Fruit fly (Drosophila melanogaster) whole organism, embryonic: ENCODE data around the gene CG34305.
A peak's percentile ranks its signal among the peaks of the same experiment; 100 is the strongest.

Source experiments
- Atf6 ChIP-seq: fragments of 200-800 bp; sonication (Bioruptor generic); IDR thresholded peaks from 2 replicates; pipeline ENCODE4 v1.3.6; 2022; ENCODE audit warnings: missing biosample characterization, missing genetic modification characterization
- BtbVII ChIP-seq: fragments of 200-800 bp; sonication (Bioruptor generic); optimal IDR thresholded peaks from 3 replicates; lab custom pipeline; 2017; ENCODE audit warnings: missing biosample characterization, mild to moderate bottlenecking, missing genetic modification characterization
- C15 ChIP-seq: fragments of 200-800 bp; sonication (Bioruptor generic); IDR thresholded peaks from 3 replicates; pipeline ENCODE4 v1.3.6; 2022; ENCODE audit warnings: missing biosample characterization, missing genetic modification characterization
- CG10543 ChIP-seq: fragments of 200-800 bp; sonication (Bioruptor generic); optimal IDR thresholded peaks from 3 replicates; lab custom pipeline; 2017; ENCODE audit warnings: missing biosample characterization, mild to moderate bottlenecking, missing genetic modification characterization, moderate library complexity
- CG12104 ChIP-seq: fragments of 200-800 bp; sonication (Bioruptor generic); optimal IDR thresholded peaks from 3 replicates; lab custom pipeline; 2016; ENCODE audit warnings: missing biosample characterization, missing genetic modification characterization
- CG12155 ChIP-seq: fragments of 200-800 bp; sonication (Bioruptor generic); optimal IDR thresholded peaks from 3 replicates; lab custom pipeline; 2016; ENCODE audit warnings: missing biosample characterization, missing genetic modification characterization
- CG12744 ChIP-seq: fragments of 200-800 bp; sonication (Bioruptor generic); optimal IDR thresholded peaks from 2 replicates; lab custom pipeline; 2016; ENCODE audit warnings: missing biosample characterization, missing genetic modification characterization
- CG13894 ChIP-seq: fragments of 200-800 bp; sonication (Bioruptor generic); optimal IDR thresholded peaks from 3 replicates; lab custom pipeline; 2018; ENCODE audit warnings: missing biosample characterization, mild to moderate bottlenecking, missing genetic modification characterization, moderate library complexity
- CG15514 ChIP-seq: fragments of 200-800 bp; sonication (Bioruptor generic); optimal IDR thresholded peaks from 3 replicates; lab custom pipeline; 2017; ENCODE audit warnings: missing biosample characterization, missing genetic modification characterization, mild to moderate bottlenecking, moderate library complexity, missing genetic modification reagents
- CG17802 ChIP-seq: fragments of 200-800 bp; sonication (Bioruptor generic); optimal IDR thresholded peaks from 2 replicates; lab custom pipeline; 2018; ENCODE audit warnings: missing biosample characterization, mild to moderate bottlenecking, missing genetic modification characterization, moderate library complexity
- CG18764 ChIP-seq: fragments of 200-800 bp; sonication (Bioruptor generic); optimal IDR thresholded peaks from 3 replicates; lab custom pipeline; 2016; ENCODE audit warnings: missing biosample characterization, missing genetic modification characterization
- CG31224 ChIP-seq: fragments of 200-800 bp; sonication (Bioruptor generic); IDR thresholded peaks from 2 replicates; pipeline ENCODE4 v1.3.6; 2022; ENCODE audit warnings: missing biosample characterization, missing genetic modification characterization
- CG3281 ChIP-seq: fragments of 200-800 bp; sonication (Bioruptor generic); optimal IDR thresholded peaks from 3 replicates; lab custom pipeline; 2017; ENCODE audit warnings: missing biosample characterization, mild to moderate bottlenecking, missing genetic modification characterization
- CG3407 ChIP-seq: fragments of 200-800 bp; sonication (Bioruptor generic); optimal IDR thresholded peaks from 2 replicates; lab custom pipeline; 2018; ENCODE audit warnings: missing biosample characterization, mild to moderate bottlenecking, missing genetic modification characterization
- CG3726 ChIP-seq: fragments of 200-800 bp; sonication (Bioruptor generic); IDR thresholded peaks from 3 replicates; pipeline ENCODE4, ENCODE4 v1.3.6; 2022; ENCODE audit warnings: missing biosample characterization, missing genetic modification characterization
- CG4617 ChIP-seq: fragments of 200-800 bp; sonication (Bioruptor generic); optimal IDR thresholded peaks from 3 replicates; lab custom pipeline; 2016; ENCODE audit warnings: missing biosample characterization, missing genetic modification characterization, borderline replicate concordance
- CG6791 ChIP-seq: fragments of 200-800 bp; sonication (Bioruptor generic); IDR thresholded peaks from 3 replicates; pipeline ENCODE4 v1.3.6; 2022; ENCODE audit warnings: missing biosample characterization, missing genetic modification characterization; ENCODE audit not compliant: partially characterized antibody
- CG6813 ChIP-seq: fragments of 200-800 bp; sonication (Bioruptor generic); optimal IDR thresholded peaks from 2 replicates; lab custom pipeline; 2017; ENCODE audit warnings: missing biosample characterization, missing genetic modification characterization, mild to moderate bottlenecking, moderate library complexity, missing genetic modification reagents
- CG7372 ChIP-seq: fragments of 200-800 bp; sonication (Bioruptor generic); IDR thresholded peaks from 2 replicates; pipeline ENCODE4 v1.3.6; 2022; ENCODE audit warnings: missing biosample characterization, missing genetic modification characterization
- CG7556 ChIP-seq: fragments of 200-800 bp; sonication (Bioruptor generic); optimal IDR thresholded peaks from 2 replicates; lab custom pipeline; 2017; ENCODE audit warnings: missing biosample characterization, mild to moderate bottlenecking, missing genetic modification characterization
- CG7928 ChIP-seq: fragments of 200-800 bp; sonication (Bioruptor generic); optimal IDR thresholded peaks from 2 replicates; lab custom pipeline; 2017; ENCODE audit warnings: missing biosample characterization, mild to moderate bottlenecking, missing genetic modification characterization
- CG9215 ChIP-seq: fragments of 200-800 bp; sonication (Bioruptor generic); IDR thresholded peaks from 2 replicates; pipeline ENCODE4 v1.3.6; 2022; ENCODE audit warnings: missing biosample characterization, missing genetic modification characterization
- CHES-1-like ChIP-seq: fragments of 200-800 bp; sonication (Bioruptor generic); optimal IDR thresholded peaks from 2 replicates; lab custom pipeline; 2016; ENCODE audit warnings: missing biosample characterization, missing genetic modification characterization
- Doc3 ChIP-seq: fragments of 200-800 bp; sonication (Bioruptor generic); IDR thresholded peaks from 3 replicates; pipeline ENCODE4 v1.3.6; 2022; ENCODE audit warnings: missing biosample characterization, missing genetic modification characterization; ENCODE audit not compliant: partially characterized antibody
- Gsc ChIP-seq: fragments of 200-800 bp; sonication (Bioruptor generic); IDR thresholded peaks from 2 replicates; pipeline ENCODE4 v1.3.6; 2022; ENCODE audit warnings: missing biosample characterization, missing genetic modification characterization
- HLH3B ChIP-seq: fragments of 200-800 bp; sonication (Bioruptor generic); IDR thresholded peaks from 2 replicates; pipeline ENCODE4 v1.3.6; 2022; ENCODE audit warnings: missing biosample characterization, missing genetic modification characterization
- Lpt ChIP-seq: fragments of >200 bp; optimal IDR thresholded peaks from 2 replicates; lab custom pipeline; 2018; ENCODE audit warnings: missing biosample characterization, missing genetic modification characterization
- MBD-R2 ChIP-seq: fragments of 200-800 bp; sonication (Bioruptor generic); IDR thresholded peaks from 2 replicates; pipeline ENCODE4 v1.3.6; 2022; ENCODE audit warnings: missing biosample characterization, missing genetic modification characterization
- Nf-YB ChIP-seq: fragments of 200-800 bp; sonication (Bioruptor generic); optimal IDR thresholded peaks from 3 replicates; lab custom pipeline; 2019; ENCODE audit warnings: missing biosample characterization, mild to moderate bottlenecking, missing genetic modification characterization, moderate library complexity
- NfI ChIP-seq: fragments of 200-800 bp; sonication (Bioruptor generic); optimal IDR thresholded peaks from 3 replicates; lab custom pipeline; 2018; ENCODE audit warnings: missing biosample characterization, mild to moderate bottlenecking, missing genetic modification characterization, moderate library complexity
- PHDP ChIP-seq: fragments of 200-800 bp; sonication (Bioruptor generic); optimal IDR thresholded peaks from 3 replicates; lab custom pipeline; 2018; ENCODE audit warnings: missing biosample characterization, mild to moderate bottlenecking, missing genetic modification characterization, moderate library complexity
- Ptx1 ChIP-seq: fragments of 200-800 bp; sonication (Bioruptor generic); IDR thresholded peaks from 2 replicates; pipeline ENCODE4 v1.3.6; 2022; ENCODE audit warnings: missing biosample characterization, missing genetic modification characterization
- Six4 ChIP-seq: fragments of 200-800 bp; sonication (Bioruptor generic); optimal IDR thresholded peaks from 2 replicates; lab custom pipeline; 2016; ENCODE audit warnings: missing biosample characterization, missing genetic modification characterization
- Xrp1 ChIP-seq: fragments of 200-800 bp; sonication (Bioruptor generic); IDR thresholded peaks from 2 replicates; pipeline ENCODE4 v1.3.6; 2022; ENCODE audit warnings: missing biosample characterization, missing genetic modification characterization
- bsh ChIP-seq, 2 experiments: fragments of 200-800 bp; sonication (Bioruptor generic); optimal IDR thresholded peaks; 2 replicates each; lab custom pipeline; 2017 to 2018; ENCODE audit warnings: mild to moderate bottlenecking in 2 of 2, missing biosample characterization in 2 of 2, missing genetic modification characterization in 2 of 2, moderate library complexity in 1 of 2
- croc ChIP-seq: fragments of 200-800 bp; sonication (Bioruptor generic); conservative IDR thresholded peaks from 3 replicates; pipeline ENCODE4 v1.3.6; 2022; ENCODE audit warnings: missing biosample characterization, missing genetic modification characterization
- fd3F ChIP-seq: fragments of 200-800 bp; sonication (Bioruptor generic); optimal IDR thresholded peaks from 2 replicates; lab custom pipeline; 2018; ENCODE audit warnings: missing biosample characterization, mild to moderate bottlenecking, missing genetic modification characterization, moderate library complexity
- gsb-n ChIP-seq: fragments of 200-800 bp; sonication (Bioruptor generic); optimal IDR thresholded peaks from 3 replicates; lab custom pipeline; 2018; ENCODE audit warnings: missing biosample characterization, mild to moderate bottlenecking, missing genetic modification characterization
- h ChIP-seq: fragments of >200 bp; optimal IDR thresholded peaks from 2 replicates; lab custom pipeline; 2017
- hkb ChIP-seq, 2 experiments: fragments of 200-800 bp in 1 of 2; fragments of >200 bp in 1 of 2; sonication (Bioruptor generic) in 1 of 2; IDR thresholded peaks in 1 of 2; optimal IDR thresholded peaks in 1 of 2; 2 replicates each; pipeline versions ENCODE4 v1.3.6 to Lab custom; 2017 to 2022; ENCODE audit warnings: missing biosample characterization in 1 of 2, missing genetic modification characterization in 1 of 2
- ken ChIP-seq: fragments of 200-800 bp; sonication (Bioruptor generic); IDR thresholded peaks from 3 replicates; pipeline ENCODE4 v1.3.6; 2022; ENCODE audit warnings: missing biosample characterization, missing genetic modification characterization
- nmo ChIP-seq: fragments of 200-800 bp; sonication (Bioruptor generic); optimal IDR thresholded peaks from 2 replicates; lab custom pipeline; 2018; ENCODE audit warnings: missing biosample characterization, mild to moderate bottlenecking, missing genetic modification characterization, moderate library complexity
- org-1 ChIP-seq: fragments of 200-800 bp; sonication (Bioruptor generic); optimal IDR thresholded peaks from 2 replicates; lab custom pipeline; 2017; ENCODE audit warnings: missing biosample characterization, missing genetic modification characterization
- ro ChIP-seq: fragments of 200-800 bp; sonication (Bioruptor generic); IDR thresholded peaks from 2 replicates; pipeline ENCODE4 v1.3.6; 2022; ENCODE audit warnings: missing biosample characterization, missing genetic modification characterization
- salm ChIP-seq: fragments of 200-800 bp; sonication (Bioruptor generic); optimal IDR thresholded peaks from 2 replicates; lab custom pipeline; 2018; ENCODE audit warnings: missing biosample characterization, mild to moderate bottlenecking, missing genetic modification characterization
- scrt ChIP-seq: fragments of 200-800 bp; sonication (Bioruptor generic); optimal IDR thresholded peaks from 2 replicates; lab custom pipeline; 2018; ENCODE audit warnings: missing biosample characterization, mild to moderate bottlenecking, missing genetic modification characterization, moderate library complexity
- ssp ChIP-seq: fragments of 200-800 bp; sonication (Bioruptor generic); IDR thresholded peaks from 2 replicates; pipeline ENCODE4 v1.3.6; 2022; ENCODE audit warnings: missing biosample characterization, missing genetic modification characterization
- vnd ChIP-seq: fragments of 200-800 bp; sonication (Bioruptor generic); IDR thresholded peaks from 3 replicates; pipeline ENCODE4 v1.3.6; 2022; ENCODE audit warnings: missing biosample characterization, missing genetic modification characterization; ENCODE audit not compliant: partially characterized antibody
- wek ChIP-seq: fragments of 200-800 bp; sonication (Bioruptor generic); optimal IDR thresholded peaks from 3 replicates; lab custom pipeline; 2018; ENCODE audit warnings: missing biosample characterization, mild to moderate bottlenecking, missing genetic modification characterization, moderate library complexity

CG34305 gene

DNA sequence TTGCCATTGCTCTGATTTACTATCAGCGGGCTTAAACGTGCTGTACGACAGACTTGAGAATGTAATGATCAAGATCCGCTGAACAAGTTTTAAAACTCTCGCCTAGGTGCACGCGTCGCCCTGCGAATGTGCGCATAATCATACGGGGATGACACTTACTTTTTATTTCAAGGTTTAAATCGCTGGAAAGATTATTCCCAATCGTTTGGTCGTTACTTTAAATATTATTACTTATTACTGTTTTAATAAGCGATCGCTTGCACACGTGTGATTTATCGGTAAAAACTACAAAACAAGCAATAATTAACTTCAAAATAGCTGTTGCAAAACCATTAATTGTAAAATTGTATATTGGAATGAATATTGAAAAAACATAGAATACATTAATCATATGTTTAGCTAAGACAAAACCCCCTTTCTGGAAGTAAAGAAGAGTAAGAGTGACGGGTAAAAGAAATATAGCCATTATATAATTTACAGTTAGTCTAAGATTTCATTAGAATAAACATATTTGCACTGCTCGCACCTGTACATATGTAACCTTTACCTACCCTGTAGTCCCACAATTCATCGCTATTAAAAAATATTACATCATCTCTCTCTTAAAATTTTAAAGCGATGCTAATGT is 13.7 kb downstream of the CG34305 start, which contains the start of gene DhpD (continued):
- no peak for TF ChIP-seq Lpt (GFP tag; lab: Kevin White, UChicago)
- peak; percentile 78 for TF ChIP-seq CG13894
- peak; percentile 67 for TF ChIP-seq CG15514 (GFP tag; lab: Kevin White, UChicago)
- TF ChIP-seq CG10543 (GFP tag; lab: Kevin White, UChicago) = peak; percentile 53
- peak; percentile 48; the same call in 1 of the 2 replicates for TF ChIP-seq CG31224
- no peak for TF ChIP-seq Nf-YB
- peak; percentile 81 for TF ChIP-seq Xrp1
- TF ChIP-seq wek = no peak
- no peak for TF ChIP-seq scrt (GFP tag; lab: Kevin White, UChicago)
- peak; percentile 6 for TF ChIP-seq org-1 (GFP tag; lab: Kevin White, UChicago)
- peak; percentile 76 for TF ChIP-seq HLH3B (GFP tag; lab: Robert Waterston, UW)
- TF ChIP-seq NfI (GFP tag; lab: Kevin White, UChicago) = peak; percentile 71
- peak; percentile 64 for TF ChIP-seq BtbVII
- peak; percentile 30 for TF ChIP-seq CG18764 (GFP tag; lab: Kevin White, UChicago)
- TF ChIP-seq Doc3 = no peak
- TF ChIP-seq vnd (GFP tag; lab: Robert Waterston, UW) = peak; percentile 83
- peak; percentile 27 for TF ChIP-seq Six4 (GFP tag; lab: Kevin White, UChicago)
- TF ChIP-seq Ptx1 (GFP tag; lab: Robert Waterston, UW) = peak; percentile 77
- TF ChIP-seq h (lab: Kevin White, UChicago) = no peak
- peak; percentile 55 for TF ChIP-seq fd3F (GFP tag; lab: Kevin White, UChicago)
- peak; percentile 29 for TF ChIP-seq CG4617 (GFP tag; lab: Kevin White, UChicago)
- TF ChIP-seq CG3281 (GFP tag; lab: Kevin White, UChicago) = peak; percentile 82
- no peak for TF ChIP-seq gsb-n (tag; lab: Kevin White, UChicago)
- peak; percentile 69 for TF ChIP-seq Atf6 (GFP tag; lab: Robert Waterston, UW)
- TF ChIP-seq ken (GFP tag; lab: Robert Waterston, UW) = peak; percentile 81
- peak; percentile 69 for TF ChIP-seq CG9215
- TF ChIP-seq C15 (GFP tag; lab: Robert Waterston, UW) = 0 out of 3 replicates have a peak, but pooled peaks have one; percentile 21
- TF ChIP-seq CG3407 (GFP tag; lab: Kevin White, UChicago) = peak; percentile 42
- TF ChIP-seq ssp (GFP tag; lab: Robert Waterston, UW) = peak; percentile 48
- TF ChIP-seq ro (GFP tag; lab: Robert Waterston, UW) = no peak
- TF ChIP-seq CG6791 = peak; percentile 88
- TF ChIP-seq nmo (GFP tag; lab: Kevin White, UChicago) = peak; percentile 66
- no peak for TF ChIP-seq salm (tag; lab: Kevin White, UChicago)
- peak; percentile 74 for TF ChIP-seq PHDP
- TF ChIP-seq Gsc (GFP tag; lab: Robert Waterston, UW) = no peak
- TF ChIP-seq CG7928 (GFP tag; lab: Kevin White, UChicago) = peak; percentile 39
- TF ChIP-seq CG7556 (GFP tag; lab: Kevin White, UChicago) = peak; percentile 43
- peak; percentile 56 for TF ChIP-seq CG6813
- peak; percentile 45 for TF ChIP-seq CHES-1-like (GFP tag; lab: Kevin White, UChicago)
- peak; percentile 34 to 64 for TF ChIP-seq bsh (GFP tag; optimal IDR thresholded peaks at IDR 0.05; lab: Kevin White, UChicago)
- TF ChIP-seq CG12744 (GFP tag; lab: Kevin White, UChicago) = peak; percentile 61
- peak; percentile 72 for TF ChIP-seq CG12104 (GFP tag; lab: Kevin White, UChicago)
- peak; percentile 73 for TF ChIP-seq MBD-R2 (GFP tag; lab: Robert Waterston, UW)
- TF ChIP-seq CG7372 = peak; percentile 48; the same call in 1 of the 2 replicates
- no peak for TF ChIP-seq CG3726 (GFP tag; lab: Robert Waterston, UW)
- peak; percentile 1 for TF ChIP-seq CG17802
- TF ChIP-seq CG12155 = peak; percentile 63
- TF ChIP-seq hkb (optimal IDR thresholded peaks at IDR 0.05; lab: Kevin White, UChicago) = no peak
- peak; percentile 81 for TF ChIP-seq hkb (GFP tag; IDR thresholded peaks at IDR 0.05; lab: Robert Waterston, UW)
- peak; percentile 42; the same call in 2 of the 3 replicates for TF ChIP-seq croc (GFP tag; lab: Robert Waterston, UW)
